Fruit fly (Drosophila melanogaster) whole organism, embryonic: ENCODE results near the gene CG43085.
A peak's percentile ranks its signal among the peaks of the same experiment; 100 is the strongest.

ENCODE experiments used
- BEAF-32 ChIP-seq: fragments of 200-800 bp; sonication (Bioruptor generic); optimal IDR thresholded peaks from 3 replicates; lab custom pipeline; 2017; ENCODE audit warnings: missing biosample characterization, missing genetic modification characterization, mild to moderate bottlenecking, moderate library complexity, missing genetic modification reagents
- CG10462 ChIP-seq: fragments of 200-800 bp; sonication (Bioruptor generic); optimal IDR thresholded peaks from 2 replicates; lab custom pipeline; 2016; ENCODE audit warnings: missing biosample characterization, missing genetic modification characterization
- CG10565 ChIP-seq: fragments of 200-800 bp; sonication (Bioruptor generic); optimal IDR thresholded peaks from 3 replicates; lab custom pipeline; 2016; ENCODE audit warnings: missing biosample characterization, mild to moderate bottlenecking, missing genetic modification characterization
- CG16779 ChIP-seq: fragments of 200-800 bp; sonication (Bioruptor generic); IDR thresholded peaks from 2 replicates; pipeline ENCODE4 v1.3.6; 2022; ENCODE audit warnings: missing biosample characterization, missing genetic modification characterization
- CG3281 ChIP-seq: fragments of 200-800 bp; sonication (Bioruptor generic); optimal IDR thresholded peaks from 3 replicates; lab custom pipeline; 2017; ENCODE audit warnings: missing biosample characterization, mild to moderate bottlenecking, missing genetic modification characterization
- CG3847 ChIP-seq: fragments of 200-800 bp; sonication (Bioruptor generic); IDR thresholded peaks from 2 replicates; pipeline ENCODE4 v1.3.6; 2022; ENCODE audit warnings: missing biosample characterization, missing genetic modification characterization
- CG42726 ChIP-seq: fragments of 200-800 bp; sonication (Bioruptor generic); IDR thresholded peaks from 2 replicates; pipeline ENCODE4 v1.3.6; 2022; ENCODE audit warnings: missing biosample characterization, missing genetic modification characterization; ENCODE audit not compliant: partially characterized antibody
- CG6175 ChIP-seq: fragments of 200-800 bp; sonication (Bioruptor generic); IDR thresholded peaks from 3 replicates; pipeline ENCODE4 v1.3.6; 2022; ENCODE audit warnings: missing biosample characterization, missing genetic modification characterization
- CG6272 ChIP-seq: fragments of 200-800 bp; sonication (Bioruptor generic); IDR thresholded peaks from 2 replicates; pipeline ENCODE4 v1.3.6; 2022; ENCODE audit warnings: missing biosample characterization, missing genetic modification characterization
- CG6689 ChIP-seq: fragments of 200-800 bp; sonication (Bioruptor generic); IDR thresholded peaks from 2 replicates; pipeline ENCODE4 v1.3.6; 2022; ENCODE audit warnings: missing biosample characterization, missing genetic modification characterization
- CG7271 ChIP-seq: fragments of 200-800 bp; sonication (Bioruptor generic); optimal IDR thresholded peaks from 2 replicates; lab custom pipeline; 2018; ENCODE audit warnings: missing biosample characterization, mild to moderate bottlenecking, missing genetic modification characterization, moderate library complexity
- CG7839 ChIP-seq: fragments of 200-800 bp; sonication (Bioruptor generic); optimal IDR thresholded peaks from 3 replicates; lab custom pipeline; 2018; ENCODE audit warnings: missing biosample characterization, mild to moderate bottlenecking, missing genetic modification characterization, moderate library complexity
- Camta ChIP-seq: fragments of 200-800 bp; sonication (Bioruptor generic); optimal IDR thresholded peaks from 2 replicates; lab custom pipeline; 2016; ENCODE audit warnings: missing biosample characterization, missing genetic modification characterization
- D19B ChIP-seq: fragments of 200-800 bp; sonication (Bioruptor generic); optimal IDR thresholded peaks from 2 replicates; lab custom pipeline; 2017; ENCODE audit warnings: missing biosample characterization, mild to moderate bottlenecking, missing genetic modification characterization
- Drgx ChIP-seq: fragments of 200-800 bp; sonication (Bioruptor generic); IDR thresholded peaks from 2 replicates; pipeline ENCODE4 v1.3.6; 2022; ENCODE audit warnings: missing biosample characterization, missing genetic modification characterization
- Lhr ChIP-seq: fragments of 200-800 bp; sonication (Bioruptor generic); optimal IDR thresholded peaks from 3 replicates; lab custom pipeline; 2017; ENCODE audit warnings: mild to moderate bottlenecking, missing biosample characterization, missing genetic modification reagents, missing genetic modification characterization
- MTF-1 ChIP-seq: fragments of 200-800 bp; sonication (Bioruptor generic); optimal IDR thresholded peaks from 2 replicates; lab custom pipeline; 2018; ENCODE audit warnings: missing biosample characterization, mild to moderate bottlenecking, missing genetic modification characterization, borderline replicate concordance
- Meics ChIP-seq: fragments of 200-800 bp; sonication (Bioruptor generic); optimal IDR thresholded peaks from 2 replicates; lab custom pipeline; 2017; ENCODE audit warnings: missing biosample characterization, mild to moderate bottlenecking, missing genetic modification characterization
- NFAT ChIP-seq: fragments of 200-800 bp; sonication (Bioruptor generic); IDR thresholded peaks from 2 replicates; pipeline ENCODE4 v1.3.6; 2022; ENCODE audit warnings: missing biosample characterization, missing genetic modification characterization
- Pdp1 ChIP-seq, 2 experiments: fragments of 200-800 bp; sonication (Bioruptor generic); optimal IDR thresholded peaks; 3 replicates each; lab custom pipeline; 2016; ENCODE audit warnings: missing biosample characterization in 2 of 2, missing genetic modification characterization in 2 of 2, mild to moderate bottlenecking in 1 of 2, moderate library complexity in 1 of 2
- Vsx1 ChIP-seq: fragments of 200-800 bp; sonication (Bioruptor generic); optimal IDR thresholded peaks from 2 replicates; lab custom pipeline; 2017; ENCODE audit warnings: missing biosample characterization, mild to moderate bottlenecking, missing genetic modification characterization, missing genetic modification reagents
- Xbp1 ChIP-seq: fragments of 200-800 bp; sonication (Bioruptor generic); optimal IDR thresholded peaks from 3 replicates; lab custom pipeline; 2016; ENCODE audit warnings: missing biosample characterization, mild to moderate bottlenecking, missing genetic modification characterization
- al ChIP-seq: fragments of 200-800 bp; sonication (Bioruptor generic); IDR thresholded peaks from 2 replicates; pipeline ENCODE4 v1.3.6; 2022; ENCODE audit warnings: missing biosample characterization, missing genetic modification characterization
- cato ChIP-seq: fragments of 200-800 bp; sonication (Bioruptor generic); optimal IDR thresholded peaks from 2 replicates; lab custom pipeline; 2016; ENCODE audit warnings: missing biosample characterization, missing genetic modification characterization, borderline replicate concordance
- dan ChIP-seq: fragments of 200-800 bp; sonication (Bioruptor generic); IDR thresholded peaks from 2 replicates; pipeline ENCODE4 v1.3.6; 2022; ENCODE audit warnings: missing biosample characterization, missing genetic modification characterization
- dmrt11E ChIP-seq: fragments of 200-800 bp; sonication (Bioruptor generic); optimal IDR thresholded peaks from 3 replicates; lab custom pipeline; 2018; ENCODE audit warnings: missing biosample characterization, mild to moderate bottlenecking, missing genetic modification characterization, moderate library complexity
- ewg ChIP-seq: fragments of 200-800 bp; sonication (Bioruptor generic); optimal IDR thresholded peaks from 3 replicates; lab custom pipeline; 2017; ENCODE audit warnings: mild to moderate bottlenecking, missing biosample characterization, missing genetic modification reagents, missing genetic modification characterization
- fd102C ChIP-seq: fragments of 200-800 bp; sonication (Bioruptor generic); optimal IDR thresholded peaks from 2 replicates; lab custom pipeline; 2018; ENCODE audit warnings: missing biosample characterization, mild to moderate bottlenecking, missing genetic modification characterization, moderate library complexity
- fd64A ChIP-seq: fragments of 200-800 bp; sonication (Bioruptor generic); optimal IDR thresholded peaks from 3 replicates; lab custom pipeline; 2018; ENCODE audit warnings: missing biosample characterization, mild to moderate bottlenecking, missing genetic modification characterization
- fru ChIP-seq: fragments of >200 bp; optimal IDR thresholded peaks from 2 replicates; lab custom pipeline; 2017
- gem ChIP-seq: fragments of 200-800 bp; sonication (Bioruptor generic); optimal IDR thresholded peaks from 2 replicates; lab custom pipeline; 2019; ENCODE audit warnings: missing biosample characterization, mild to moderate bottlenecking, missing genetic modification characterization, moderate library complexity
- h ChIP-seq: fragments of >200 bp; optimal IDR thresholded peaks from 2 replicates; lab custom pipeline; 2017
- hkb ChIP-seq, 2 experiments: fragments of 200-800 bp in 1 of 2; fragments of >200 bp in 1 of 2; sonication (Bioruptor generic) in 1 of 2; IDR thresholded peaks in 1 of 2; optimal IDR thresholded peaks in 1 of 2; 2 replicates each; pipeline versions ENCODE4 v1.3.6 to Lab custom; 2017 to 2022; ENCODE audit warnings: missing biosample characterization in 1 of 2, missing genetic modification characterization in 1 of 2
- kni ChIP-seq: fragments of 200-800 bp; sonication (Bioruptor generic); optimal IDR thresholded peaks from 3 replicates; lab custom pipeline; 2017; ENCODE audit warnings: mild to moderate bottlenecking, missing biosample characterization, missing genetic modification reagents, missing genetic modification characterization
- lbe ChIP-seq: fragments of 200-800 bp; sonication (Bioruptor generic); optimal IDR thresholded peaks from 2 replicates; lab custom pipeline; 2016; ENCODE audit warnings: missing biosample characterization, mild to moderate bottlenecking, missing genetic modification characterization
- mam ChIP-seq: fragments of 200-800 bp; sonication (Bioruptor generic); optimal IDR thresholded peaks from 3 replicates; lab custom pipeline; 2016; ENCODE audit warnings: missing biosample characterization, missing genetic modification characterization
- psq ChIP-seq: fragments of 200-800 bp; sonication (Bioruptor generic); optimal IDR thresholded peaks from 2 replicates; lab custom pipeline; 2017; ENCODE audit warnings: missing biosample characterization, missing genetic modification characterization
- pzg ChIP-seq: fragments of 200-800 bp; sonication (Bioruptor generic); optimal IDR thresholded peaks from 3 replicates; lab custom pipeline; 2018; ENCODE audit warnings: missing biosample characterization, mild to moderate bottlenecking, missing genetic modification characterization, moderate library complexity
- ro ChIP-seq: fragments of 200-800 bp; sonication (Bioruptor generic); IDR thresholded peaks from 2 replicates; pipeline ENCODE4 v1.3.6; 2022; ENCODE audit warnings: missing biosample characterization, missing genetic modification characterization
- run ChIP-seq: fragments of 200-800 bp; sonication (Bioruptor generic); optimal IDR thresholded peaks from 3 replicates; lab custom pipeline; 2018; ENCODE audit warnings: missing biosample characterization, mild to moderate bottlenecking, missing genetic modification characterization
- schlank ChIP-seq: fragments of 200-800 bp; sonication (Bioruptor generic); optimal IDR thresholded peaks from 2 replicates; lab custom pipeline; 2018; ENCODE audit warnings: missing biosample characterization, mild to moderate bottlenecking, missing genetic modification characterization
- sim ChIP-seq: fragments of 200-800 bp; sonication (Bioruptor generic); IDR thresholded peaks from 2 replicates; pipeline ENCODE4 v1.3.6; 2022; ENCODE audit warnings: missing biosample characterization, missing genetic modification characterization
- sisA ChIP-seq: fragments of 200-800 bp; sonication (Bioruptor generic); IDR thresholded peaks from 2 replicates; pipeline ENCODE4 v1.3.6; 2022; ENCODE audit warnings: missing biosample characterization, missing genetic modification characterization
- ssp ChIP-seq: fragments of 200-800 bp; sonication (Bioruptor generic); IDR thresholded peaks from 2 replicates; pipeline ENCODE4 v1.3.6; 2022; ENCODE audit warnings: missing biosample characterization, missing genetic modification characterization
- tio ChIP-seq: fragments of 200-800 bp; sonication (Bioruptor generic); optimal IDR thresholded peaks from 2 replicates; lab custom pipeline; 2017; ENCODE audit warnings: missing biosample characterization, missing genetic modification characterization, inconsistent platforms
- trem ChIP-seq: fragments of 200-800 bp; optimal IDR thresholded peaks from 3 replicates; lab custom pipeline; 2019; ENCODE audit warnings: missing biosample characterization, mild to moderate bottlenecking, missing genetic modification characterization, moderate library complexity
- wek ChIP-seq: fragments of 200-800 bp; sonication (Bioruptor generic); optimal IDR thresholded peaks from 3 replicates; lab custom pipeline; 2018; ENCODE audit warnings: missing biosample characterization, mild to moderate bottlenecking, missing genetic modification characterization, moderate library complexity
- zen2 ChIP-seq: fragments of 200-800 bp; sonication (Bioruptor generic); IDR thresholded peaks from 3 replicates; pipeline ENCODE4 v1.3.6; 2022; ENCODE audit warnings: missing biosample characterization, missing genetic modification characterization; ENCODE audit not compliant: partially characterized antibody

The CG43085 gene

DNA sequence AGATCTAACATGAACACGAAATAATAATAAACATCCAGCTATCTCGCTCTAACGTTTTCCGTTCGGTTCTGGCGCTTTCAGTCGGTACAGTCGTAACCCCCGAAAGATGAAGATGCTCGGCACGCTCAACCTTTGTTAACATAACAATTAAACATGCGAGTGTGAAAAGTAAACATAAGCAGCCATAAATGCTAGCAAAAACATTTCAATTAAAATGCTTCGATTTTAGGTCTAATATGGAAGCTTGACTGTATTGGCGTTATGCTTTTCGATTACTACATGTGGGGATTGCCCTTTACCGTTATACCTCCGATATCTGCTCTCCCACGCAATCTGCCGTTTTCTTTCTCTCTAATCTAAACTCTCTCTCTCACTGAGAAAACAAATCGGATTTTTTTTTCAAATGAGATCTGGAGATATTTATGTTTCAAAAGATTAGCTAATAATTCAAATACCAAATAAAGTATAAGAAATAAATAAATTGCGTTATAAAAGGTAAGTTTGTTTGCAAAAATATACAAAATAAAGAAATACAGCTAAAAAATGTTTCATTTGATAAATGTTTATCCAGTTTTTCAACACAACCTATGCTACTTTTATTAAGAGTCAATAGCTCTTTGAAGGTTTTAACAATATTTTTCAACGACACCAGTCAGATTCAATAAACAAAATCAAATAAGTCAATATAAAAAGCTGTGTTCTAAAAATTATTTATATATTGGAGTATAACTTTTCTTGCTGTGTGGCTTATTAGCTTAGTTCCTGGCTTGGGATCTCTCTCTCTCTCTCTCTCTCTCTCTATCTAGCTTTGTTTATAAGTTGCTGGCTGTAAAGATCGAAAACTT, 12.1 kb upstream of the CG43085 start (continued):
- TF ChIP-seq CG7839 (tag; lab: Kevin White, UChicago) (peak; percentile 89), sisA (GFP tag; lab: Robert Waterston, UW) (peak; percentile 91), CG7271 (tag; lab: Kevin White, UChicago) (no peak), h (lab: Kevin White, UChicago) (no peak), hkb (optimal IDR thresholded peaks at IDR 0.05; lab: Kevin White, UChicago) (no peak), hkb (GFP tag; IDR thresholded peaks at IDR 0.05; lab: Robert Waterston, UW) (peak; percentile 91), gem (tag; lab: Kevin White, UChicago) (peak; percentile 88), CG10462 (GFP tag; lab: Kevin White, UChicago) (peak; percentile 68), NFAT (peak; percentile 97), ro (peak; percentile 72), fd102C (GFP tag; lab: Kevin White, UChicago) (no peak), dmrt11E (tag; lab: Kevin White, UChicago) (peak; percentile 48), zen2 (no peak), schlank (peak; percentile 92), CG6689 (GFP tag; lab: Robert Waterston, UW) (peak; percentile 90), D19B (peak; percentile 80), mam (peak; percentile 96), CG6272 (GFP tag; lab: Robert Waterston, UW) (peak; percentile 86), Pdp1 (GFP tag; optimal IDR thresholded peaks at IDR 0.05; lab: Kevin White, UChicago) (peak; percentile 92 to 94), CG3847 (peak; percentile 91), lbe (GFP tag; lab: Kevin White, UChicago) (peak; percentile 28), trem (tag; lab: Kevin White, UChicago) (peak; percentile 54), Camta (GFP tag; lab: Kevin White, UChicago) (peak; percentile 73), ssp (GFP tag; lab: Robert Waterston, UW) (peak; percentile 81), CG42726 (GFP tag; lab: Robert Waterston, UW) (no peak), BEAF-32 (GFP tag; lab: Kevin White, UChicago) (no peak), CG3281 (GFP tag; lab: Kevin White, UChicago) (peak; percentile 89), Drgx (GFP tag; lab: Robert Waterston, UW) (peak; percentile 87), kni (GFP tag; lab: Kevin White, UChicago) (peak; percentile 56), wek (GFP tag; lab: Kevin White, UChicago) (peak; percentile 82), fd64A (GFP tag; lab: Kevin White, UChicago) (peak; percentile 86), psq (GFP tag; lab: Kevin White, UChicago) (peak; percentile 53), pzg (GFP tag; lab: Kevin White, UChicago) (peak; percentile 27), CG6175 (GFP tag; lab: Robert Waterston, UW) (peak; percentile 90; the same call in 2 of the 3 replicates), MTF-1 (GFP tag; lab: Kevin White, UChicago) (peak; percentile 87), ewg (GFP tag; lab: Kevin White, UChicago) (peak; percentile 68), cato (GFP tag; lab: Kevin White, UChicago) (peak; percentile 19), fru (lab: Kevin White, UChicago) (no peak), run (tag; lab: Kevin White, UChicago) (peak; percentile 51), CG10565 (GFP tag; lab: Kevin White, UChicago) (peak; percentile 41), Lhr (peak; percentile 45), dan (GFP tag; lab: Robert Waterston, UW) (no peak), sim (GFP tag; lab: Robert Waterston, UW) (peak; percentile 86; the same call in 1 of the 2 replicates), Xbp1 (GFP tag; lab: Kevin White, UChicago) (peak; percentile 86), tio (GFP tag; lab: Kevin White, UChicago) (peak; percentile 70), CG16779 (peak; percentile 97), Vsx1 (GFP tag; lab: Kevin White, UChicago) (peak; percentile 60), al (GFP tag; lab: Robert Waterston, UW) (peak; percentile 91), Meics (GFP tag; lab: Kevin White, UChicago) (peak; percentile 89)
